Fruit fly (Drosophila melanogaster) whole organism, embryonic: ENCODE data around the gene Reg-2.
A peak's percentile ranks its signal among the peaks of the same experiment; 100 is the strongest.

Source experiments
- CG10462 ChIP-seq: fragments of 200-800 bp; sonication (Bioruptor generic); optimal IDR thresholded peaks from 2 replicates; lab custom pipeline; 2016; ENCODE audit warnings: missing biosample characterization, missing genetic modification characterization
- CG10543 ChIP-seq: fragments of 200-800 bp; sonication (Bioruptor generic); optimal IDR thresholded peaks from 3 replicates; lab custom pipeline; 2017; ENCODE audit warnings: missing biosample characterization, mild to moderate bottlenecking, missing genetic modification characterization, moderate library complexity
- CG12155 ChIP-seq: fragments of 200-800 bp; sonication (Bioruptor generic); optimal IDR thresholded peaks from 3 replicates; lab custom pipeline; 2016; ENCODE audit warnings: missing biosample characterization, missing genetic modification characterization
- CG12236 ChIP-seq: fragments of 200-800 bp; sonication (Bioruptor generic); optimal IDR thresholded peaks from 2 replicates; lab custom pipeline; 2016; ENCODE audit warnings: missing biosample characterization, missing genetic modification characterization
- CG12391 ChIP-seq: fragments of 200-800 bp; sonication (Bioruptor generic); optimal IDR thresholded peaks from 3 replicates; lab custom pipeline; 2018; ENCODE audit warnings: missing biosample characterization, mild to moderate bottlenecking, missing genetic modification characterization, moderate library complexity
- CG13296 ChIP-seq: fragments of 200-800 bp; sonication (Bioruptor generic); optimal IDR thresholded peaks from 3 replicates; lab custom pipeline; 2018; ENCODE audit warnings: missing biosample characterization, mild to moderate bottlenecking, missing genetic modification characterization
- CG13624 ChIP-seq: fragments of 200-800 bp; sonication (Bioruptor generic); optimal IDR thresholded peaks from 2 replicates; lab custom pipeline; 2016; ENCODE audit warnings: missing biosample characterization, missing genetic modification characterization
- CG14965 ChIP-seq: fragments of 200-800 bp; sonication (Bioruptor generic); optimal IDR thresholded peaks from 2 replicates; lab custom pipeline; 2016; ENCODE audit warnings: missing biosample characterization, missing genetic modification characterization, borderline replicate concordance
- CG17361 ChIP-seq: fragments of 200-800 bp; sonication (Bioruptor generic); IDR thresholded peaks from 3 replicates; pipeline ENCODE4 v1.3.6; 2022; ENCODE audit warnings: missing biosample characterization, missing genetic modification characterization
- CG18619 ChIP-seq: fragments of 200-800 bp; sonication (Bioruptor generic); optimal IDR thresholded peaks from 3 replicates; lab custom pipeline; 2017; ENCODE audit warnings: missing biosample characterization, mild to moderate bottlenecking, missing genetic modification characterization
- CG32767 ChIP-seq: fragments of 200-800 bp; sonication (Bioruptor generic); IDR thresholded peaks from 2 replicates; pipeline ENCODE4 v1.3.6; 2022; ENCODE audit warnings: missing biosample characterization, missing genetic modification characterization
- CG3407 ChIP-seq: fragments of 200-800 bp; sonication (Bioruptor generic); optimal IDR thresholded peaks from 2 replicates; lab custom pipeline; 2018; ENCODE audit warnings: missing biosample characterization, mild to moderate bottlenecking, missing genetic modification characterization
- CG34376 ChIP-seq: fragments of 200-800 bp; sonication (Bioruptor generic); optimal IDR thresholded peaks from 2 replicates; lab custom pipeline; 2018; ENCODE audit warnings: missing biosample characterization, mild to moderate bottlenecking, missing genetic modification characterization
- CG8924 ChIP-seq: fragments of 200-800 bp; optimal IDR thresholded peaks from 3 replicates; lab custom pipeline; 2019; ENCODE audit warnings: missing biosample characterization, mild to moderate bottlenecking, missing genetic modification characterization, moderate library complexity
- CG9797 ChIP-seq: fragments of 200-800 bp; sonication (Bioruptor generic); optimal IDR thresholded peaks from 3 replicates; lab custom pipeline; 2018; ENCODE audit warnings: missing biosample characterization, mild to moderate bottlenecking, missing genetic modification characterization
- CG9817 ChIP-seq: fragments of 200-800 bp; sonication (Bioruptor generic); optimal IDR thresholded peaks from 2 replicates; lab custom pipeline; 2018; ENCODE audit warnings: missing biosample characterization, mild to moderate bottlenecking, missing genetic modification characterization, moderate library complexity
- CkIIα-i1 ChIP-seq: fragments of 200-800 bp; sonication (Bioruptor generic); IDR thresholded peaks from 2 replicates; pipeline ENCODE4 v1.3.6; 2022; ENCODE audit warnings: missing biosample characterization, missing genetic modification characterization
- Dfd ChIP-seq, 2 experiments: fragments of >200 bp; optimal IDR thresholded peaks; 2 replicates each; lab custom pipeline; 2017; ENCODE audit warnings: missing biosample characterization in 2 of 2, missing genetic modification characterization in 2 of 2
- Dip2 ChIP-seq: fragments of 200-800 bp; sonication (Bioruptor generic); IDR thresholded peaks from 2 replicates; pipeline ENCODE4 v1.3.6; 2022; ENCODE audit warnings: missing biosample characterization, missing genetic modification characterization
- Doc2 ChIP-seq: fragments of 200-800 bp; sonication (Bioruptor generic); IDR thresholded peaks from 2 replicates; pipeline ENCODE4 v1.3.6; 2022; ENCODE audit warnings: missing biosample characterization, missing genetic modification characterization
- Gsc ChIP-seq: fragments of 200-800 bp; sonication (Bioruptor generic); IDR thresholded peaks from 2 replicates; pipeline ENCODE4 v1.3.6; 2022; ENCODE audit warnings: missing biosample characterization, missing genetic modification characterization
- Hmr ChIP-seq: fragments of 200-800 bp; sonication (Bioruptor generic); optimal IDR thresholded peaks from 3 replicates; lab custom pipeline; 2017; ENCODE audit warnings: mild to moderate bottlenecking, missing biosample characterization, missing genetic modification reagents, missing genetic modification characterization
- Hsf ChIP-seq: fragments of 200-800 bp; sonication (Bioruptor generic); optimal IDR thresholded peaks from 3 replicates; lab custom pipeline; 2016; ENCODE audit warnings: missing biosample characterization, missing genetic modification characterization
- Mes4 ChIP-seq: fragments of 200-800 bp; sonication (Bioruptor generic); optimal IDR thresholded peaks from 2 replicates; lab custom pipeline; 2016; ENCODE audit warnings: missing biosample characterization, missing genetic modification characterization
- Opbp ChIP-seq: fragments of 200-800 bp; sonication (Bioruptor generic); IDR thresholded peaks from 3 replicates; pipeline ENCODE4 v1.3.6; 2022; ENCODE audit warnings: missing biosample characterization, missing genetic modification characterization; ENCODE audit not compliant: partially characterized antibody
- ap ChIP-seq: fragments of 200-800 bp; sonication (Bioruptor generic); IDR thresholded peaks from 2 replicates; pipeline ENCODE4 v1.3.6; 2022; ENCODE audit warnings: missing biosample characterization, missing genetic modification characterization
- croc ChIP-seq: fragments of 200-800 bp; sonication (Bioruptor generic); conservative IDR thresholded peaks from 3 replicates; pipeline ENCODE4 v1.3.6; 2022; ENCODE audit warnings: missing biosample characterization, missing genetic modification characterization
- danr ChIP-seq: fragments of 200-800 bp; sonication (Bioruptor generic); IDR thresholded peaks from 2 replicates; pipeline ENCODE4 v1.3.6; 2022; ENCODE audit warnings: missing biosample characterization, missing genetic modification characterization
- dimm ChIP-seq: fragments of 200-800 bp; sonication (Bioruptor generic); IDR thresholded peaks from 2 replicates; pipeline ENCODE4 v1.3.6; 2022; ENCODE audit warnings: missing biosample characterization, missing genetic modification characterization
- dpn ChIP-seq, 2 experiments: fragments of 200-800 bp; sonication (Bioruptor generic); optimal IDR thresholded peaks; 3 replicates each; lab custom pipeline; 2016; ENCODE audit warnings: missing biosample characterization in 2 of 2, missing genetic modification characterization in 2 of 2
- esg ChIP-seq: fragments of 200-800 bp; sonication (Bioruptor generic); conservative IDR thresholded peaks from 2 replicates; pipeline ENCODE4 v1.3.6; 2022; ENCODE audit warnings: missing biosample characterization, missing genetic modification characterization
- ewg ChIP-seq: fragments of 200-800 bp; sonication (Bioruptor generic); optimal IDR thresholded peaks from 3 replicates; lab custom pipeline; 2017; ENCODE audit warnings: mild to moderate bottlenecking, missing biosample characterization, missing genetic modification reagents, missing genetic modification characterization
- exex ChIP-seq: fragments of 200-800 bp; sonication (Bioruptor generic); optimal IDR thresholded peaks from 4 replicates; lab custom pipeline; 2018; ENCODE audit warnings: missing biosample characterization, mild to moderate bottlenecking, missing genetic modification characterization, moderate library complexity
- gcm ChIP-seq: fragments of 200-800 bp; sonication (Bioruptor generic); optimal IDR thresholded peaks from 2 replicates; lab custom pipeline; 2019; ENCODE audit warnings: missing biosample characterization, mild to moderate bottlenecking, missing genetic modification characterization, moderate library complexity
- gro ChIP-seq: fragments of 200-800 bp; sonication (Bioruptor generic); optimal IDR thresholded peaks from 2 replicates; lab custom pipeline; 2016; ENCODE audit warnings: missing biosample characterization, missing genetic modification characterization
- gt ChIP-seq: fragments of 200-800 bp; sonication (Bioruptor generic); IDR thresholded peaks from 2 replicates; pipeline ENCODE4 v1.3.6; 2022; ENCODE audit warnings: missing biosample characterization, missing genetic modification characterization
- ham ChIP-seq: fragments of 200-800 bp; sonication (Bioruptor generic); IDR thresholded peaks from 2 replicates; pipeline ENCODE4 v1.3.6; 2022; ENCODE audit warnings: missing biosample characterization, missing genetic modification characterization
- hb ChIP-seq: fragments of 200-800 bp; sonication (Bioruptor generic); IDR thresholded peaks from 3 replicates; pipeline ENCODE4 v1.3.6; 2022; ENCODE audit warnings: missing biosample characterization, missing genetic modification characterization; ENCODE audit not compliant: partially characterized antibody
- her ChIP-seq: fragments of 200-800 bp; sonication (Bioruptor generic); optimal IDR thresholded peaks from 2 replicates; lab custom pipeline; 2016; ENCODE audit warnings: missing biosample characterization, missing genetic modification characterization
- hkb ChIP-seq, 2 experiments: fragments of 200-800 bp in 1 of 2; fragments of >200 bp in 1 of 2; sonication (Bioruptor generic) in 1 of 2; IDR thresholded peaks in 1 of 2; optimal IDR thresholded peaks in 1 of 2; 2 replicates each; pipeline versions ENCODE4 v1.3.6 to Lab custom; 2017 to 2022; ENCODE audit warnings: missing biosample characterization in 1 of 2, missing genetic modification characterization in 1 of 2
- lilli ChIP-seq: fragments of 200-800 bp; sonication (Bioruptor generic); optimal IDR thresholded peaks from 3 replicates; lab custom pipeline; 2016; ENCODE audit warnings: missing biosample characterization, missing genetic modification characterization
- pum ChIP-seq: fragments of 200-800 bp; sonication (Bioruptor generic); optimal IDR thresholded peaks from 2 replicates; lab custom pipeline; 2016; ENCODE audit warnings: missing biosample characterization, missing genetic modification characterization
- repo ChIP-seq: fragments of 200-800 bp; sonication (Bioruptor generic); optimal IDR thresholded peaks from 2 replicates; lab custom pipeline; 2016; ENCODE audit warnings: missing biosample characterization, missing genetic modification characterization
- row ChIP-seq: fragments of 200-800 bp; sonication (Bioruptor generic); IDR thresholded peaks from 3 replicates; pipeline ENCODE4 v1.3.6; 2022; ENCODE audit warnings: missing biosample characterization, missing genetic modification characterization
- scrt ChIP-seq: fragments of 200-800 bp; sonication (Bioruptor generic); optimal IDR thresholded peaks from 2 replicates; lab custom pipeline; 2018; ENCODE audit warnings: missing biosample characterization, mild to moderate bottlenecking, missing genetic modification characterization, moderate library complexity
- so ChIP-seq: fragments of 200-800 bp; sonication (Bioruptor generic); IDR thresholded peaks from 3 replicates; pipeline ENCODE4 v1.3.6; 2022; ENCODE audit warnings: missing biosample characterization, missing genetic modification characterization
- tll ChIP-seq, 2 experiments: fragments of 200-800 bp in 1 of 2; fragments of >200 bp in 1 of 2; sonication (Bioruptor generic) in 1 of 2; optimal IDR thresholded peaks; 2 replicates each; lab custom pipeline; 2017 to 2019; ENCODE audit warnings: missing biosample characterization in 2 of 2, missing genetic modification characterization in 2 of 2, mild to moderate bottlenecking in 1 of 2, moderate library complexity in 1 of 2
- trh ChIP-seq: fragments of 200-800 bp; sonication (Bioruptor generic); optimal IDR thresholded peaks from 2 replicates; lab custom pipeline; 2016; ENCODE audit warnings: missing biosample characterization, missing genetic modification characterization
- zfh2 ChIP-seq: fragments of 200-800 bp; sonication (Bioruptor generic); optimal IDR thresholded peaks from 2 replicates; lab custom pipeline; 2016; ENCODE audit warnings: missing biosample characterization, missing genetic modification characterization

Gene Reg-2

DNA sequence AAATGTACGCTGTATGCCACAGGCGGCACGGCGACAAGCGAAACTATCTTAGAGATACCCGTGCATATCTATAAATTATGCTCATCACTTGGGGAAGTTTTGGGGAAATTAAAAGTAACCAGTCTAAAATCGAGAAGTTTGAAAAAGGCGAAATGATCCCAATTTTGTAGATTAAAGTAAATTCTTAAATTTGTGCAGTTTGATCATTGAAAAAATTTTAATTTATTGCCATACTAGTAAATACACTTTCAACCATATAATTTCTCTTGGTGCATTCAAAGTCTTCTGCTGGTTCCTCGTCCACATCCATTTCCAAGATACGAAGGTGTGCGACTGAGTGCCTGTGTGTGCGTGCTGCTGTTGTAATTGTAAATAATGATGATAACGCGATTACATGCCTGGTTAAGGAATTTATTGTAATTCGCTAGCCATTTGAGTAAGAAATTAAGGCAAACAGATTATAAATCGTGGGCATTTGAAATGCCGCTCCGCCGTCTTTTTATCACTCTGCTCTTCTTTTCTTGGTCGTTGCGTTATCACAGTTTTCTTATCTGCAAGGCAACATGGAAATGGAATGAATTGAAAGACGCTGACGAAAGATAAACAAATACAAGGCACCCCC is 9.2 kb upstream of the Reg-2 start (continued):
- peak; percentile 79 for TF ChIP-seq ewg (GFP tag; lab: Kevin White, UChicago)
- TF ChIP-seq Gsc (GFP tag; lab: Robert Waterston, UW): peak; percentile 43
- peak; percentile 48; the same call in 1 of the 2 replicates for TF ChIP-seq CkIIα-i1 (GFP tag; lab: Robert Waterston, UW)
- TF ChIP-seq CG10543 (GFP tag; lab: Kevin White, UChicago): no peak
- peak; percentile 69 for TF ChIP-seq CG13624 (GFP tag; lab: Kevin White, UChicago)
- peak; percentile 80 for TF ChIP-seq pum (GFP tag; lab: Kevin White, UChicago)
- peak; percentile 39 for TF ChIP-seq gro
- TF ChIP-seq CG9797 (GFP tag; lab: Kevin White, UChicago): no peak
- TF ChIP-seq Opbp: no peak
- no peak for TF ChIP-seq Doc2 (GFP tag; lab: Robert Waterston, UW)
- TF ChIP-seq CG32767 (GFP tag; lab: Robert Waterston, UW): peak; percentile 87
- TF ChIP-seq lilli (GFP tag; lab: Kevin White, UChicago): peak; percentile 74
- TF ChIP-seq CG9817 (tag; lab: Kevin White, UChicago): peak; percentile 61
- TF ChIP-seq esg (GFP tag; lab: Robert Waterston, UW): peak; percentile 90
- TF ChIP-seq zfh2 (GFP tag; lab: Kevin White, UChicago): no peak
- TF ChIP-seq CG3407: peak; percentile 83
- TF ChIP-seq so (GFP tag; lab: Robert Waterston, UW): peak; percentile 89
- TF ChIP-seq Mes4 (GFP tag; lab: Kevin White, UChicago): peak; percentile 81
- TF ChIP-seq CG10462 (GFP tag; lab: Kevin White, UChicago): peak; percentile 77
- peak; percentile 86 for TF ChIP-seq Hsf
- TF ChIP-seq CG34376 (GFP tag; lab: Kevin White, UChicago): peak; percentile 38
- TF ChIP-seq dimm: peak; percentile 64
- TF ChIP-seq CG12391 (tag; lab: Kevin White, UChicago): peak; percentile 93
- peak; percentile 51; the same call in 1 of the 2 replicates for TF ChIP-seq gt (GFP tag; lab: Robert Waterston, UW)
- TF ChIP-seq hkb (optimal IDR thresholded peaks at IDR 0.05; lab: Kevin White, UChicago): no peak
- TF ChIP-seq hkb (GFP tag; IDR thresholded peaks at IDR 0.05; lab: Robert Waterston, UW): peak; percentile 92
- peak; percentile 90 for TF ChIP-seq exex (tag; lab: Kevin White, UChicago)
- peak; percentile 72 for TF ChIP-seq her (GFP tag; lab: Kevin White, UChicago)
- peak; percentile 84 for TF ChIP-seq croc (GFP tag; lab: Robert Waterston, UW)
- TF ChIP-seq row (GFP tag; lab: Robert Waterston, UW): peak; percentile 94
- TF ChIP-seq Hmr (GFP tag; lab: Kevin White, UChicago): peak; percentile 75
- TF ChIP-seq ham (GFP tag; lab: Robert Waterston, UW): peak; percentile 59; the same call in 1 of the 2 replicates
- TF ChIP-seq Dfd (GFP tag; optimal IDR thresholded peaks at IDR 0.05; lab: Kevin White, UChicago): no peak
- peak; percentile 80 for TF ChIP-seq CG18619 (GFP tag; lab: Kevin White, UChicago)
- TF ChIP-seq scrt (GFP tag; lab: Kevin White, UChicago): peak; percentile 57
- no peak for TF ChIP-seq Dip2 (GFP tag; lab: Robert Waterston, UW)
- TF ChIP-seq CG14965 (GFP tag; lab: Kevin White, UChicago): peak; percentile 45
- peak; percentile 81 to 85 for TF ChIP-seq dpn (GFP tag; optimal IDR thresholded peaks at IDR 0.05; lab: Kevin White, UChicago)
- peak; percentile 48; the same call in 1 of the 2 replicates for TF ChIP-seq danr (GFP tag; lab: Robert Waterston, UW)
- peak; percentile 92 for TF ChIP-seq CG8924 (tag; lab: Kevin White, UChicago)
- peak; percentile 77 for TF ChIP-seq CG12155
- TF ChIP-seq gcm (GFP tag; lab: Kevin White, UChicago): peak; percentile 89
- peak; percentile 72 for TF ChIP-seq repo (GFP tag; lab: Kevin White, UChicago)
- peak; percentile 79 for TF ChIP-seq CG12236 (GFP tag; lab: Kevin White, UChicago)
- no peak for TF ChIP-seq hb
- TF ChIP-seq ap (GFP tag; lab: Robert Waterston, UW): peak; percentile 84
- TF ChIP-seq trh (GFP tag; lab: Kevin White, UChicago): peak; percentile 77
- TF ChIP-seq tll (GFP tag; optimal IDR thresholded peaks at IDR 0.05; lab: Kevin White, UChicago): no peak
- TF ChIP-seq CG13296: peak; percentile 77
- peak; percentile 91 for TF ChIP-seq CG17361
